Fruit fly (Drosophila melanogaster): ENCODE results near the gene ND-13B.

The ND-13B gene

DNA sequence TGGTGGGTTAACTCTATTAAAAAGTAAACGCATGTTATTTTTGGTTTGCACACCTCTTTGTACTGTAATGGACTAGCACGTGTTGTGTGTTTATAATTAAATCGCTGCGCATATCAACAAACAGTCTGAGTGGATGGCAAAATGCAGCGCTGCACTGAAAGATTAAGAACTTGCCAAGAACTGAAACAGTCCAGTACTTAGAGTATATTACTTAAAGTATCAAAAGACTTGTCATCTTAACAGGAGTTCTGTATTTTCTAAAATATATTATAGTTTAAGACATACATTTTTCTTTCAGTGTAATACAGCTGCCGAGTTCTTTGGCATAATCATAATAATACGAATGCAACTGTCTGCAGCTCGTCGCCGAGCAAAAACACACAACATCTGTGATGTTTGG lies 45.5 kb downstream of the ND-13B start (continued):
- TF ChIP-seq luna (GFP tag; optimal IDR thresholded peaks at IDR 0.05) (no peak), CG17359 (tag; optimal IDR thresholded peaks at IDR 0.05) (no peak), gro (GFP tag; optimal IDR thresholded peaks at IDR 0.05) (no peak), CG4854 (GFP tag; optimal IDR thresholded peaks at IDR 0.05) (no peak), prd (optimal IDR thresholded peaks at IDR 0.05) (no peak), prd (GFP tag; IDR thresholded peaks at IDR 0.05) (peak; percentile 24; the same call in 1 of the 3 replicates), stwl (tag; optimal IDR thresholded peaks at IDR 0.05) (no peak), H2.0 (GFP tag; IDR thresholded peaks at IDR 0.05) (no peak), esg (GFP tag; conservative IDR thresholded peaks at IDR 0.05) (no peak), pho (GFP tag; optimal IDR thresholded peaks at IDR 0.05) (no peak), shn (GFP tag; optimal IDR thresholded peaks at IDR 0.05) (no peak), CG34376 (GFP tag; optimal IDR thresholded peaks at IDR 0.05) (no peak), Eip74EF (GFP tag; optimal IDR thresholded peaks at IDR 0.05) (no peak), crp (GFP tag; optimal IDR thresholded peaks at IDR 0.05) (no peak), CG9932 (GFP tag; IDR thresholded peaks at IDR 0.05) (no peak), Dfd (GFP tag; optimal IDR thresholded peaks at IDR 0.05) (no peak), CG3163 (GFP tag; optimal IDR thresholded peaks at IDR 0.05) (no peak), Xrp1 (GFP tag; IDR thresholded peaks at IDR 0.05) (peak; percentile 5; the same call in 1 of the 2 replicates), ewg (GFP tag; optimal IDR thresholded peaks at IDR 0.05) (no peak), CrebB (tag; optimal IDR thresholded peaks at IDR 0.05) (no peak), tna (GFP tag; IDR thresholded peaks at IDR 0.05; ENCODE audit: partially characterized antibody) (no peak), CG1024 (GFP tag; IDR thresholded peaks at IDR 0.05) (no peak), CG8290 (GFP tag; optimal IDR thresholded peaks at IDR 0.05) (no peak), CG8290 (tag; optimal IDR thresholded peaks at IDR 0.05) (no peak), Drgx (GFP tag; IDR thresholded peaks at IDR 0.05) (peak; percentile 62), CG32767 (GFP tag; IDR thresholded peaks at IDR 0.05) (no peak), bsh (GFP tag; optimal IDR thresholded peaks at IDR 0.05) (peak in 1 of 2 experiments; percentile 53), CG8388 (GFP tag; optimal IDR thresholded peaks at IDR 0.05) (peak; percentile 17), zfh2 (GFP tag; optimal IDR thresholded peaks at IDR 0.05) (no peak), CG1647 (GFP tag; optimal IDR thresholded peaks at IDR 0.05) (no peak), bbx (GFP tag; IDR thresholded peaks at IDR 0.05; ENCODE audit: partially characterized antibody) (no peak), CG1832 (GFP tag; optimal IDR thresholded peaks at IDR 0.05) (no peak), NK7.1 (GFP tag; optimal IDR thresholded peaks at IDR 0.05) (no peak), HLH3B (GFP tag; IDR thresholded peaks at IDR 0.05) (no peak), CG13624 (GFP tag; optimal IDR thresholded peaks at IDR 0.05) (no peak), CG7357 (GFP tag; IDR thresholded peaks at IDR 0.05) (no peak), B-H1 (GFP tag; IDR thresholded peaks at IDR 0.05) (no peak), CG31224 (GFP tag; IDR thresholded peaks at IDR 0.05) (no peak), odd (GFP tag; optimal IDR thresholded peaks at IDR 0.05) (no peak), gem (tag; optimal IDR thresholded peaks at IDR 0.05) (peak; percentile 35), org-1 (GFP tag; optimal IDR thresholded peaks at IDR 0.05) (no peak), pita (GFP tag; optimal IDR thresholded peaks at IDR 0.05) (no peak), p53 (GFP tag; optimal IDR thresholded peaks at IDR 0.05) (no peak), ash1 (GFP tag; optimal IDR thresholded peaks at IDR 0.05) (no peak), onecut (GFP tag; IDR thresholded peaks at IDR 0.05) (no peak), HmgZ (tag; optimal IDR thresholded peaks at IDR 0.05) (no peak), CG15269 (tag; optimal IDR thresholded peaks at IDR 0.05) (no peak), CG12659 (GFP tag; optimal IDR thresholded peaks at IDR 0.05) (no peak), CG10321 (GFP tag; IDR thresholded peaks at IDR 0.05) (no peak), toy (GFP tag; IDR thresholded peaks at IDR 0.05) (no peak), CkIIα-i1 (GFP tag; IDR thresholded peaks at IDR 0.05) (no peak), CG30403 (GFP tag; optimal IDR thresholded peaks at IDR 0.05) (no peak), sna (GFP tag; IDR thresholded peaks at IDR 0.05; ENCODE audit: partially characterized antibody) (no peak)
